Fruit fly (Drosophila melanogaster) whole organism, embryonic: Measurements from ENCODE around the gene Hip14.

Experiments
- Adf1 ChIP-seq: fragments of 200-800 bp; sonication (Bioruptor generic); IDR thresholded peaks from 2 replicates; pipeline ENCODE4 v1.3.6; 2022; ENCODE audit warnings: missing biosample characterization, missing genetic modification characterization
- Atf-2 ChIP-seq: fragments of 200-800 bp; sonication (Bioruptor generic); optimal IDR thresholded peaks from 2 replicates; lab custom pipeline; 2016; ENCODE audit warnings: missing biosample characterization, missing genetic modification characterization
- Atf3 ChIP-seq: fragments of 200-800 bp; sonication (Bioruptor generic); optimal IDR thresholded peaks from 3 replicates; lab custom pipeline; 2016; ENCODE audit warnings: missing biosample characterization, missing genetic modification characterization
- CG10267 ChIP-seq: fragments of 200-800 bp; sonication (Bioruptor generic); optimal IDR thresholded peaks from 2 replicates; lab custom pipeline; 2018; ENCODE audit warnings: missing biosample characterization, mild to moderate bottlenecking, missing genetic modification characterization, moderate library complexity
- CG11695 ChIP-seq: fragments of 200-800 bp; sonication (Bioruptor generic); IDR thresholded peaks from 3 replicates; pipeline ENCODE4 v1.3.6; 2022; ENCODE audit warnings: missing biosample characterization, missing genetic modification characterization
- CG13624 ChIP-seq: fragments of 200-800 bp; sonication (Bioruptor generic); optimal IDR thresholded peaks from 2 replicates; lab custom pipeline; 2016; ENCODE audit warnings: missing biosample characterization, missing genetic modification characterization
- CG1603 ChIP-seq: fragments of 200-800 bp; sonication (Bioruptor generic); optimal IDR thresholded peaks from 2 replicates; lab custom pipeline; 2019; ENCODE audit warnings: missing biosample characterization, mild to moderate bottlenecking, missing genetic modification characterization, moderate library complexity
- CG2712 ChIP-seq: fragments of 200-800 bp; optimal IDR thresholded peaks from 3 replicates; lab custom pipeline; 2019; ENCODE audit warnings: missing biosample characterization, mild to moderate bottlenecking, missing genetic modification characterization, moderate library complexity
- CG32772 ChIP-seq: fragments of 200-800 bp; sonication (Bioruptor generic); IDR thresholded peaks from 2 replicates; pipeline ENCODE4 v1.3.6; 2022; ENCODE audit warnings: missing biosample characterization, missing genetic modification characterization
- CG34422 ChIP-seq: fragments of 200-800 bp; sonication (Bioruptor generic); IDR thresholded peaks from 3 replicates; pipeline ENCODE4 v1.3.6; 2022; ENCODE audit warnings: missing biosample characterization, missing genetic modification characterization
- CG3726 ChIP-seq: fragments of 200-800 bp; sonication (Bioruptor generic); IDR thresholded peaks from 3 replicates; pipeline ENCODE4, ENCODE4 v1.3.6; 2022; ENCODE audit warnings: missing biosample characterization, missing genetic modification characterization
- CG4282 ChIP-seq: fragments of 200-800 bp; sonication (Bioruptor generic); optimal IDR thresholded peaks from 2 replicates; lab custom pipeline; 2016; ENCODE audit warnings: missing biosample characterization, missing genetic modification characterization
- CG6683 ChIP-seq: fragments of 200-800 bp; sonication (Bioruptor generic); optimal IDR thresholded peaks from 2 replicates; lab custom pipeline; 2017; ENCODE audit warnings: missing biosample characterization, mild to moderate bottlenecking, missing genetic modification characterization, missing genetic modification reagents
- CG6689 ChIP-seq: fragments of 200-800 bp; sonication (Bioruptor generic); IDR thresholded peaks from 2 replicates; pipeline ENCODE4 v1.3.6; 2022; ENCODE audit warnings: missing biosample characterization, missing genetic modification characterization
- CG7987 ChIP-seq: fragments of 200-800 bp; sonication (Bioruptor generic); optimal IDR thresholded peaks from 2 replicates; lab custom pipeline; 2018; ENCODE audit warnings: missing biosample characterization, mild to moderate bottlenecking, missing genetic modification characterization, moderate library complexity
- CG8281 ChIP-seq: fragments of 200-800 bp; sonication (Bioruptor generic); optimal IDR thresholded peaks from 2 replicates; lab custom pipeline; 2018; ENCODE audit warnings: missing biosample characterization, mild to moderate bottlenecking, missing genetic modification characterization, moderate library complexity
- CG8765 ChIP-seq: fragments of 200-800 bp; sonication (Bioruptor generic); IDR thresholded peaks from 2 replicates; pipeline ENCODE4 v1.3.6; 2022; ENCODE audit warnings: missing biosample characterization, missing genetic modification characterization
- CG9727 ChIP-seq: fragments of 200-800 bp; sonication (Bioruptor generic); optimal IDR thresholded peaks from 3 replicates; lab custom pipeline; 2017; ENCODE audit warnings: missing biosample characterization, mild to moderate bottlenecking, missing genetic modification characterization
- CG9817 ChIP-seq: fragments of 200-800 bp; sonication (Bioruptor generic); optimal IDR thresholded peaks from 2 replicates; lab custom pipeline; 2018; ENCODE audit warnings: missing biosample characterization, mild to moderate bottlenecking, missing genetic modification characterization, moderate library complexity
- CG9932 ChIP-seq: fragments of 200-800 bp; sonication (Bioruptor generic); IDR thresholded peaks from 2 replicates; pipeline ENCODE4 v1.3.6; 2022; ENCODE audit warnings: missing biosample characterization, missing genetic modification characterization
- Deaf1 ChIP-seq: fragments of 200-800 bp; optimal IDR thresholded peaks from 3 replicates; lab custom pipeline; 2019; ENCODE audit warnings: missing biosample characterization, mild to moderate bottlenecking, missing genetic modification characterization, moderate library complexity
- Doc2 ChIP-seq: fragments of 200-800 bp; sonication (Bioruptor generic); IDR thresholded peaks from 2 replicates; pipeline ENCODE4 v1.3.6; 2022; ENCODE audit warnings: missing biosample characterization, missing genetic modification characterization
- Dp ChIP-seq: fragments of 200-800 bp; sonication (Bioruptor generic); optimal IDR thresholded peaks from 2 replicates; lab custom pipeline; 2018; ENCODE audit warnings: missing biosample characterization, mild to moderate bottlenecking, missing genetic modification characterization, moderate library complexity
- Gsc ChIP-seq: fragments of 200-800 bp; sonication (Bioruptor generic); IDR thresholded peaks from 2 replicates; pipeline ENCODE4 v1.3.6; 2022; ENCODE audit warnings: missing biosample characterization, missing genetic modification characterization
- Gug ChIP-seq: fragments of 200-800 bp; sonication (Bioruptor generic); IDR thresholded peaks from 4 replicates; pipeline ENCODE4 v1.3.6; 2022; ENCODE audit warnings: missing biosample characterization, missing genetic modification characterization
- H15 ChIP-seq: fragments of 200-800 bp; sonication (Bioruptor generic); IDR thresholded peaks from 3 replicates; pipeline ENCODE4 v1.3.6; 2022; ENCODE audit warnings: missing biosample characterization, missing genetic modification characterization
- HLHmδ ChIP-seq: fragments of 200-800 bp; sonication (Bioruptor generic); optimal IDR thresholded peaks from 2 replicates; lab custom pipeline; 2018; ENCODE audit warnings: missing biosample characterization, mild to moderate bottlenecking, missing genetic modification characterization, moderate library complexity
- NK7.1 ChIP-seq: fragments of 200-800 bp; sonication (Bioruptor generic); optimal IDR thresholded peaks from 3 replicates; lab custom pipeline; 2016; ENCODE audit warnings: missing biosample characterization, missing genetic modification characterization
- Optix ChIP-seq: fragments of 200-800 bp; sonication (Bioruptor generic); IDR thresholded peaks from 3 replicates; pipeline ENCODE4 v1.3.6; 2022; ENCODE audit warnings: missing biosample characterization, missing genetic modification characterization
- Usf ChIP-seq: fragments of 200-800 bp; sonication (Bioruptor generic); optimal IDR thresholded peaks from 2 replicates; lab custom pipeline; 2017; ENCODE audit warnings: missing genotype, missing biosample characterization, missing genetic modification characterization
- abd-A ChIP-seq: fragments of 200-800 bp; sonication (Bioruptor generic); optimal IDR thresholded peaks from 3 replicates; lab custom pipeline; 2019; ENCODE audit warnings: missing biosample characterization, mild to moderate bottlenecking, missing genetic modification characterization, moderate library complexity
- aop ChIP-seq: fragments of 200-800 bp; sonication (Bioruptor generic); IDR thresholded peaks from 2 replicates; pipeline ENCODE4 v1.3.6; 2022; ENCODE audit warnings: missing biosample characterization, missing genetic modification characterization
- az2 ChIP-seq: fragments of 200-800 bp; sonication (Bioruptor generic); optimal IDR thresholded peaks from 3 replicates; lab custom pipeline; 2016; ENCODE audit warnings: missing biosample characterization, missing genetic modification characterization
- chn ChIP-seq: fragments of 200-800 bp; sonication (Bioruptor generic); optimal IDR thresholded peaks from 2 replicates; lab custom pipeline; 2016; ENCODE audit warnings: missing biosample characterization, missing genetic modification characterization
- crol ChIP-seq: fragments of 200-800 bp; sonication (Bioruptor generic); IDR thresholded peaks from 2 replicates; pipeline ENCODE4 v1.3.6; 2022; ENCODE audit warnings: missing biosample characterization, missing genetic modification characterization
- emc ChIP-seq: fragments of 200-800 bp; sonication (Bioruptor generic); optimal IDR thresholded peaks from 2 replicates; lab custom pipeline; 2016; ENCODE audit warnings: missing biosample characterization, missing genetic modification characterization
- eve ChIP-seq, 2 experiments: fragments of >200 bp; optimal IDR thresholded peaks; 2 replicates each; lab custom pipeline; 2017; ENCODE audit warnings: missing biosample characterization in 2 of 2, missing genetic modification characterization in 2 of 2
- grn ChIP-seq: fragments of 200-800 bp; sonication (Bioruptor generic); optimal IDR thresholded peaks from 3 replicates; lab custom pipeline; 2017; ENCODE audit warnings: missing biosample characterization, missing genetic modification characterization
- gsb ChIP-seq: fragments of 200-800 bp; sonication (Bioruptor generic); IDR thresholded peaks from 2 replicates; pipeline ENCODE4 v1.3.6; 2022; ENCODE audit warnings: missing biosample characterization, missing genetic modification characterization
- oc ChIP-seq: fragments of 200-800 bp; sonication (Bioruptor generic); optimal IDR thresholded peaks from 2 replicates; lab custom pipeline; 2018; ENCODE audit warnings: missing biosample characterization, mild to moderate bottlenecking, missing genetic modification characterization, moderate library complexity
- pan ChIP-seq, 4 experiments: fragments of >200 bp in 3 of 4; fragments of 200-800 bp in 1 of 4; sonication (Bioruptor generic) in 1 of 4; optimal IDR thresholded peaks in 3 of 4; IDR thresholded peaks in 1 of 4; 2 replicates each; pipeline versions ENCODE4 v1.3.6 to Lab custom; 2017 to 2022; ENCODE audit warnings: missing biosample characterization in 2 of 4, missing genetic modification characterization in 2 of 4, mixed read lengths in 1 of 4
- pfk ChIP-seq: fragments of 200-800 bp; sonication (Bioruptor generic); optimal IDR thresholded peaks from 2 replicates; lab custom pipeline; 2018; ENCODE audit warnings: missing biosample characterization, mild to moderate bottlenecking, missing genetic modification characterization, moderate library complexity
- pho ChIP-seq: fragments of 200-800 bp; sonication (Bioruptor generic); optimal IDR thresholded peaks from 2 replicates; lab custom pipeline; 2016; ENCODE audit warnings: missing biosample characterization, missing genetic modification characterization
- repo ChIP-seq: fragments of 200-800 bp; sonication (Bioruptor generic); optimal IDR thresholded peaks from 2 replicates; lab custom pipeline; 2016; ENCODE audit warnings: missing biosample characterization, missing genetic modification characterization
- sd ChIP-seq: fragments of 200-800 bp; sonication (Bioruptor generic); optimal IDR thresholded peaks from 3 replicates; lab custom pipeline; 2018; ENCODE audit warnings: missing biosample characterization, mild to moderate bottlenecking, missing genetic modification characterization, moderate library complexity
- sens ChIP-seq: fragments of 200-800 bp; sonication (Bioruptor generic); peaks from one replicate; lab custom pipeline; 2016; ENCODE audit warnings: missing biosample characterization, missing genetic modification characterization
- slp2 ChIP-seq: fragments of 200-800 bp; sonication (Bioruptor generic); optimal IDR thresholded peaks from 2 replicates; lab custom pipeline; 2016; ENCODE audit warnings: missing biosample characterization, missing genetic modification characterization
- tin ChIP-seq: fragments of 200-800 bp; sonication (Bioruptor generic); optimal IDR thresholded peaks from 3 replicates; lab custom pipeline; 2016; ENCODE audit warnings: missing biosample characterization, missing genetic modification characterization
- z ChIP-seq: fragments of 200-800 bp; sonication (Bioruptor generic); IDR thresholded peaks from 3 replicates; pipeline ENCODE4 v1.3.6; 2022; ENCODE audit warnings: missing biosample characterization, missing genetic modification characterization
- zen ChIP-seq: fragments of 200-800 bp; sonication (Bioruptor generic); optimal IDR thresholded peaks from 3 replicates; lab custom pipeline; 2018; ENCODE audit warnings: missing biosample characterization, mild to moderate bottlenecking, missing genetic modification characterization, moderate library complexity

The Hip14 gene

DNA sequence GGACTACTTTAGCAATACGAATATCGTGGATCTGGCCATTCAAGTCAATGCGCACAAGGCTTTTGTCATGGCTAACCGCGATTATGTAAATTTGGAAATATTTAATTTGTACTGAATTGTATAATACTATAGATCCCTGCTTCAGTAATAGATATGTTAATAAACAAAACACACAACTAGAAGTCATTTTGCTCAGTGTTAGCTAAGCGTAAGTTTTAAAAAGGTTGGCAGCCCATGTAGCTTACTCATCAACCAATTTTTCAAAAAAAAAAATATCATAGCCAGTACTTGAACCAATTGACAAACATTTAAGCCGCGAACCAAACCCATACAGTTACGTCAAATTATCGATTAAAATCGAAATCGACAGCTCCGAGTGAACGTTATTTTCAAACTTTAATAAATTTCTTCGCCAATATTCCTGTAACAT lies 49.0 kb downstream of the Hip14 start (continued):
- TF ChIP-seq repo (GFP tag; lab: Kevin White, UChicago) = peak; percentile 73
- TF ChIP-seq slp2 (GFP tag; lab: Kevin White, UChicago) = peak; percentile 56
- peak; percentile 81 for TF ChIP-seq CG10267 (tag; lab: Kevin White, UChicago)
- TF ChIP-seq tin (GFP tag; lab: Kevin White, UChicago) = peak; percentile 81
- no peak for TF ChIP-seq CG8765 (GFP tag; lab: Robert Waterston, UW)
- peak; percentile 66 for TF ChIP-seq chn (GFP tag; lab: Kevin White, UChicago)
- TF ChIP-seq Atf3 (GFP tag; lab: Kevin White, UChicago) = peak; percentile 64
- 0 out of 3 replicates have a peak, but pooled peaks have one; percentile 56 for TF ChIP-seq CG3726 (GFP tag; lab: Robert Waterston, UW)
- TF ChIP-seq CG2712 (tag; lab: Kevin White, UChicago) = peak; percentile 82
- TF ChIP-seq H15 (GFP tag; lab: Robert Waterston, UW) = peak; percentile 64; the same call in 1 of the 3 replicates
- TF ChIP-seq Atf-2 = peak; percentile 57
- peak; percentile 66 for TF ChIP-seq CG9727 (GFP tag; lab: Kevin White, UChicago)
- TF ChIP-seq HLHmδ (GFP tag; lab: Kevin White, UChicago) = no peak
- peak; percentile 85 for TF ChIP-seq CG9932
- no peak for TF ChIP-seq aop (GFP tag; lab: Robert Waterston, UW)
- TF ChIP-seq CG8281 (tag; lab: Kevin White, UChicago) = peak; percentile 43
- peak; percentile 17 for TF ChIP-seq grn (GFP tag; lab: Kevin White, UChicago)
- TF ChIP-seq pan (optimal IDR thresholded peaks at IDR 0.05; lab: Kevin White, UChicago) = no peak
- peak in 1 of 2 experiments; percentile 85 for TF ChIP-seq pan (GFP tag; optimal IDR thresholded peaks at IDR 0.05 in 1 of 2, IDR thresholded peaks at IDR 0.05 in 1 of 2)
- TF ChIP-seq Gug = peak; percentile 55; the same call in 2 of the 4 replicates
- peak; percentile 96 for TF ChIP-seq CG32772 (GFP tag; lab: Robert Waterston, UW)
- peak; percentile 62 for TF ChIP-seq Dp (GFP tag; lab: Kevin White, UChicago)
- TF ChIP-seq pfk (GFP tag; lab: Kevin White, UChicago) = no peak
- TF ChIP-seq az2 (GFP tag; lab: Kevin White, UChicago) = peak; percentile 72
- TF ChIP-seq emc (GFP tag; lab: Kevin White, UChicago) = peak; percentile 48
- TF ChIP-seq Doc2 (GFP tag; lab: Robert Waterston, UW) = no peak
- TF ChIP-seq sd (tag; lab: Kevin White, UChicago) = peak; percentile 58
- peak; percentile 62 for TF ChIP-seq CG7987 (GFP tag; lab: Kevin White, UChicago)
- TF ChIP-seq CG11695 (GFP tag; lab: Robert Waterston, UW) = peak; percentile 76
- no peak for TF ChIP-seq abd-A (tag; lab: Kevin White, UChicago)
- TF ChIP-seq Gsc (GFP tag; lab: Robert Waterston, UW) = no peak
- peak; percentile 50 for TF ChIP-seq CG6683 (GFP tag; lab: Kevin White, UChicago)
- TF ChIP-seq CG4282 = peak; percentile 52
- peak; percentile 43 for TF ChIP-seq NK7.1 (GFP tag; lab: Kevin White, UChicago)
- TF ChIP-seq, all 482 proteins: peak for 401

DNA sequence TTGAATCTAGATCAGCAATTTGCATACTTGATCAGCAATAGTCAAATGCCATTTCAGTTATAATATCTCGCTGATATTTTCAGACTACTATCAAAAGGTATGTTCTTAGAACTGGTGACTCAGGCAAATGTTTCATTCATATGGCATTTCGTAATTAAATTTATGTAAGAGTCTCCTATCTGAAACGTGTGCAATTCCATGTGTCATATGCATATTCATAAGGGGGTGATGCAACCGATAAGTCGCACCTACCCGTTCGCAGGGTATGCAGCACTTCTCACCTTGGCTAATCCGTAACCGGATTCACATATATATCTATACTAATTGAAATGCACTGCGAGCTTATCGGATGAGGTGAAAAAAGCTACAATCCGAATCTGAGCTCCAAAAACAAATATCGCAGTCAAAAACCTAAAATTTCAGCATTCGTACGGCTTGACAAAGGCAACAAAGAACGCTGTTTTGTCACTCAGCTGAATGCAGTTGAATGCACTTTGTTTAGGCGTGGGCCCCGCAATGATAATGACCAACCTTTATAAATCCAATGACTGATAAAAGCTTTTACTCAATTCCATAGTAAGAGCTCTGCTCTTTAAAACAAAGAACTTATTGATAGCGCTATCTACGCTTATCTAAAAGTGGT lies 49.8 kb downstream of the Hip14 start:
- TF ChIP-seq zen (tag; lab: Kevin White, UChicago) (no peak), CG13624 (GFP tag; lab: Kevin White, UChicago) (no peak), Usf (GFP tag; lab: Kevin White, UChicago) (no peak), z (GFP tag; lab: Robert Waterston, UW) (0 out of 3 replicates have a peak, but pooled peaks have one; percentile 47), sens (GFP tag; lab: Kevin White, UChicago) (peak; percentile 70), CG9817 (no peak), CG34422 (GFP tag; lab: Robert Waterston, UW) (0 out of 3 replicates have a peak, but pooled peaks have one; percentile 30), Dp (GFP tag; lab: Kevin White, UChicago) (no peak), Adf1 (GFP tag; lab: Robert Waterston, UW) (no peak), pho (GFP tag; lab: Kevin White, UChicago) (no peak), Deaf1 (no peak), Optix (GFP tag; lab: Robert Waterston, UW) (no peak), CG1603 (tag; lab: Kevin White, UChicago) (no peak), gsb (GFP tag; lab: Robert Waterston, UW) (no peak), eve (GFP tag; optimal IDR thresholded peaks at IDR 0.05; lab: Kevin White, UChicago) (no peak), oc (tag; lab: Kevin White, UChicago) (no peak), CG6689 (GFP tag; lab: Robert Waterston, UW) (peak; percentile 41; the same call in 1 of the 2 replicates), crol (no peak)
